Fruit fly (Drosophila melanogaster): ENCODE results near the gene CG3808.
A peak's percentile ranks its signal among the peaks of the same experiment; 100 is the strongest.

Gene CG3808

DNA sequence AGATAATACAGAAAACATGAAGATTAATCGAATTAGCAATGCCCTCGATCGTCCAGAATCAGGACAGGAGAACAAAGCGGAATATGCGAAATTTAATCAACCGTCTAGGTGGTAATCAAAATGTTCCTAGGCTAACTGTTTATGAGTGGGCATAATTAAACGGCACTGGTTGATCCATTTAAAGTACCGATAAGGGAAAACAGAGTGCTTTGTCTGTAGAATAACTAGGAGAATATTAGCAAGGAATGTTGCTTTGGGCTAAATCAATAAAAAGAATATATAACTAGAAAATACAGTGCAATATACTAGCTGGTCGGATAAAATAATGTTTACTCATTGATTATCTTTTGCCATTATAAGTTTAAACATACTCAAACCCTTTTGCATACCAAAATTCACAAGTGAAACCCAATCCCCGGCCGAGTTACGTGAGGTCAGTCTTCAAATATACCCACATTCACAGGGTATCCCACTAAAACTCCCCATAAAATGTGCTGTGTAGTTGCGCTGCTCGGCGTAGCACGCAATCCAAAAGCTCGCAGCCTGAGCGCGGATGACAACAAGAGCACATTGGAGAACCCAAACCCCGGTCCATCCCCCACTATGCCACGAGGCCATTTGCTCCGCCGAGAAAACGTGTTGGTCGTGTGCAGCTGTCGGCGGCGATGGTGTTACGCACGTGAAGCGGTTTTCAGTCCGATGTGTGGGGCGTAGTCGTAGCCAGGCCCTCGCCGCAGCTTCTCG lies 4.2 kb downstream of the CG3808 start (continued):
- TF ChIP-seq eve (GFP tag; optimal IDR thresholded peaks at IDR 0.05) (no peak), sr (GFP tag; IDR thresholded peaks at IDR 0.05) (0 out of 3 replicates have a peak, but pooled peaks have one; percentile 3), az2 (GFP tag; optimal IDR thresholded peaks at IDR 0.05) (peak; percentile 63), HLH54F (GFP tag; optimal IDR thresholded peaks at IDR 0.05) (peak; percentile 83), fru (optimal IDR thresholded peaks at IDR 0.05) (no peak), CG11723 (GFP tag; optimal IDR thresholded peaks at IDR 0.05) (peak; percentile 60), Six4 (GFP tag; optimal IDR thresholded peaks at IDR 0.05) (peak; percentile 24), Dip3 (GFP tag; optimal IDR thresholded peaks at IDR 0.05) (peak; percentile 81), CG7357 (GFP tag; IDR thresholded peaks at IDR 0.05) (no peak; the same call in 2 of the 3 replicates), Lhr (GFP tag; optimal IDR thresholded peaks at IDR 0.05) (no peak), CG6689 (GFP tag; IDR thresholded peaks at IDR 0.05) (peak; percentile 61), CG12942 (GFP tag; optimal IDR thresholded peaks at IDR 0.05) (peak; percentile 30), PHDP (tag; optimal IDR thresholded peaks at IDR 0.05) (peak; percentile 30), CG11504 (tag; optimal IDR thresholded peaks at IDR 0.05) (peak; percentile 74), H15 (GFP tag; IDR thresholded peaks at IDR 0.05) (peak; percentile 62), CG6765 (GFP tag; optimal IDR thresholded peaks at IDR 0.05) (peak; percentile 37), Fer1 (GFP tag; optimal IDR thresholded peaks at IDR 0.05) (peak; percentile 23), unc-4 (GFP tag; IDR thresholded peaks at IDR 0.05; ENCODE audit: partially characterized antibody) (0 out of 2 replicates have a peak, but pooled peaks have one; percentile 40), run (tag; optimal IDR thresholded peaks at IDR 0.05) (no peak), wek (GFP tag; optimal IDR thresholded peaks at IDR 0.05) (no peak), ro (GFP tag; IDR thresholded peaks at IDR 0.05) (0 out of 2 replicates have a peak, but pooled peaks have one; percentile 14), CG8290 (GFP tag; optimal IDR thresholded peaks at IDR 0.05) (no peak), CG8290 (tag; optimal IDR thresholded peaks at IDR 0.05) (peak in 1 of 2 experiments; percentile 58), CG4820 (GFP tag; optimal IDR thresholded peaks at IDR 0.05) (peak; percentile 56), Deaf1 (tag; optimal IDR thresholded peaks at IDR 0.05) (peak; percentile 84), fd3F (GFP tag; optimal IDR thresholded peaks at IDR 0.05) (peak; percentile 57), insv (GFP tag; optimal IDR thresholded peaks at IDR 0.05) (no peak), Neu2 (GFP tag; optimal IDR thresholded peaks at IDR 0.05; ENCODE audit: borderline replicate concordance) (no peak), luna (GFP tag; optimal IDR thresholded peaks at IDR 0.05) (no peak), CG18262 (tag; optimal IDR thresholded peaks at IDR 0.05) (peak; percentile 70), dpn (GFP tag; optimal IDR thresholded peaks at IDR 0.05) (peak; percentile 69 to 72), Hand (GFP tag; optimal IDR thresholded peaks at IDR 0.05) (no peak), Sry-δ (GFP tag; optimal IDR thresholded peaks at IDR 0.05) (peak; percentile 2), Ets97D (GFP tag; optimal IDR thresholded peaks at IDR 0.05) (peak; percentile 18), CG2199 (GFP tag; IDR thresholded peaks at IDR 0.05) (0 out of 3 replicates have a peak, but pooled peaks have one; percentile 15), CkIIα-i1 (GFP tag; IDR thresholded peaks at IDR 0.05) (no peak), maf-S (GFP tag; optimal IDR thresholded peaks at IDR 0.05) (peak; percentile 61), cg (GFP tag; optimal IDR thresholded peaks at IDR 0.05) (peak; percentile 42), CG2875 (GFP tag; optimal IDR thresholded peaks at IDR 0.05) (no peak), sisA (GFP tag; IDR thresholded peaks at IDR 0.05) (peak; percentile 46), gcm2 (GFP tag; optimal IDR thresholded peaks at IDR 0.05) (no peak), CG1792 (GFP tag; optimal IDR thresholded peaks at IDR 0.05) (peak; percentile 47), cad (GFP tag; optimal IDR thresholded peaks at IDR 0.05) (no peak), CG1603 (tag; optimal IDR thresholded peaks at IDR 0.05) (peak; percentile 8), CG14050 (GFP tag; IDR thresholded peaks at IDR 0.05) (peak; percentile 56), CG12219 (GFP tag; optimal IDR thresholded peaks at IDR 0.05) (peak; percentile 40), CG13775 (GFP tag; optimal IDR thresholded peaks at IDR 0.05) (peak; percentile 75), Nf-YA (GFP tag; IDR thresholded peaks at IDR 0.05) (no peak), CG13894 (tag; optimal IDR thresholded peaks at IDR 0.05) (peak; percentile 90), CG10267 (tag; optimal IDR thresholded peaks at IDR 0.05) (peak; percentile 14)
